Worm (Caenorhabditis elegans) whole organism, late embryonic: ENCODE data around the gene zig-2.

Experiments used
- ama-1 ChIP-seq: fragments of 150-350 bp; optimal IDR thresholded peaks from 2 replicates; lab custom pipeline; 2014
- dmd-4 ChIP-seq: sonication (generic microtip); optimal IDR thresholded peaks from 2 replicates; lab custom pipeline; 2016; ENCODE audit warnings: borderline replicate concordance, missing genetic modification characterization, missing compliant biosample characterization
- elt-4 ChIP-seq: sonication (generic microtip); optimal IDR thresholded peaks from 2 replicates; lab custom pipeline; 2016; ENCODE audit warnings: missing genetic modification characterization, missing compliant biosample characterization
- hlh-13 ChIP-seq: fragments of 200-800 bp; sonication (Bioruptor generic); optimal IDR thresholded peaks from 2 replicates; lab custom pipeline; 2018; ENCODE audit warnings: mild to moderate bottlenecking, missing genetic modification characterization, missing compliant biosample characterization
- pax-1 ChIP-seq: fragments of 150-350 bp; optimal IDR thresholded peaks from 2 replicates; lab custom pipeline; 2014; ENCODE audit warnings: missing biosample characterization, missing genetic modification characterization
- pros-1 ChIP-seq: fragments of 150-350 bp; optimal IDR thresholded peaks from 2 replicates; lab custom pipeline; 2014; ENCODE audit warnings: missing biosample characterization, missing genetic modification reagents, missing genetic modification characterization
- ttx-3 ChIP-seq: sonication (generic microtip); optimal IDR thresholded peaks from 2 replicates; lab custom pipeline; 2016; ENCODE audit warnings: missing genetic modification reagents, missing genetic modification characterization, missing compliant biosample characterization

ce11 chrX:12335808-12336207, 5.4 kb downstream of the zig-2 start, which contains the start of gene srd-48:
- TF ChIP-seq pax-1 (no peak), pros-1 (tag; lab: Kevin White, UChicago) (no peak), ttx-3 (tag; lab: Kevin White, UChicago) (no peak), hlh-13 (GFP tag; lab: Kevin White, UChicago) (no peak), elt-4 (tag; lab: Kevin White, UChicago) (no peak), dmd-4 (tag; lab: Kevin White, UChicago) (no peak), ama-1 (lab: Kevin White, UChicago) (no peak)
